Fruit fly (Drosophila melanogaster): Measurements from ENCODE around the gene CG43342.
A peak's percentile ranks its signal among the peaks of the same experiment; 100 is the strongest.

CG43342 gene

DNA sequence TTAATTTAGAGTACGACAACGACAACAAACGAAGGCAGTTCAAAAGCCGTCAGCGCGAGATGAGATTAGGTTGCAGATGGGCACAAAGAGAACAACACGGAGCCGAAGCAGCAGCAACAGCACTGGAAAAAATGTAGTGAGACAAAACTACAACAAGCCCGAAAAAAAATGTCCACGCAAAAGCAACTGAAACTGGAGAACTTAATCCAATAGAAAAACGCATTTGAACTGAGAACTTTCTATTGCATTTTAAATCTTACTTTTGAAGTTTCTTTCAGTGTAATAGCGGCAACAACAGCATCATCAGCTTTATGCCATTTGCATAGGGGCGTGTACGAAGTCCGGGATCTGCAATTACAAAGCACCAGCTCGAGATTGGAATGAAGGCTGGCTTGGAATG is 41.6 kb upstream of the CG43342 start (continued):
- TF ChIP-seq Fer1 (GFP tag; optimal IDR thresholded peaks at IDR 0.05): no peak
- no peak for TF ChIP-seq HLHmδ (GFP tag; optimal IDR thresholded peaks at IDR 0.05)
- no peak for TF ChIP-seq CG2120 (GFP tag; optimal IDR thresholded peaks at IDR 0.05)
- TF ChIP-seq dan (GFP tag; IDR thresholded peaks at IDR 0.05): no peak
- no peak for TF ChIP-seq tup (GFP tag; optimal IDR thresholded peaks at IDR 0.05)
- TF ChIP-seq usp (GFP tag; optimal IDR thresholded peaks at IDR 0.05): no peak
- no peak for TF ChIP-seq gsb-n (tag; optimal IDR thresholded peaks at IDR 0.05)
- TF ChIP-seq CG7786 (GFP tag; optimal IDR thresholded peaks at IDR 0.05): no peak
- no peak for TF ChIP-seq inv (GFP tag; IDR thresholded peaks at IDR 0.05; ENCODE audit: partially characterized antibody)
- no peak for TF ChIP-seq CG34224 (GFP tag; IDR thresholded peaks at IDR 0.05; ENCODE audit: partially characterized antibody)
- TF ChIP-seq CG34422 (GFP tag; IDR thresholded peaks at IDR 0.05): no peak
- no peak for TF ChIP-seq CG12236 (GFP tag; optimal IDR thresholded peaks at IDR 0.05)
- TF ChIP-seq tna (GFP tag; IDR thresholded peaks at IDR 0.05; ENCODE audit: partially characterized antibody): no peak
- TF ChIP-seq Adf1 (GFP tag; IDR thresholded peaks at IDR 0.05): no peak
- no peak for TF ChIP-seq CG10274 (GFP tag; optimal IDR thresholded peaks at IDR 0.05)
- no peak for TF ChIP-seq CG4424 (GFP tag; optimal IDR thresholded peaks at IDR 0.05)
- no peak for TF ChIP-seq CG2712 (tag; optimal IDR thresholded peaks at IDR 0.05)
- no peak for TF ChIP-seq Dek (tag; optimal IDR thresholded peaks at IDR 0.05)
- TF ChIP-seq sug (tag; optimal IDR thresholded peaks at IDR 0.05): no peak
- peak; percentile 20 for TF ChIP-seq Antp (GFP tag; optimal IDR thresholded peaks at IDR 0.05)
- peak; percentile 1 for TF ChIP-seq CG15514 (GFP tag; optimal IDR thresholded peaks at IDR 0.05)
- no peak for TF ChIP-seq dm (GFP tag; optimal IDR thresholded peaks at IDR 0.05)
- no peak for TF ChIP-seq CG12391 (tag; optimal IDR thresholded peaks at IDR 0.05)
- TF ChIP-seq CG3995 (GFP tag; optimal IDR thresholded peaks at IDR 0.05): no peak
- TF ChIP-seq CG1529 (GFP tag; optimal IDR thresholded peaks at IDR 0.05): no peak
- peak; percentile 64 for TF ChIP-seq Ets65A (GFP tag)
- no peak for TF ChIP-seq cas (GFP tag; IDR thresholded peaks at IDR 0.05)
- TF ChIP-seq CG7745 (tag; optimal IDR thresholded peaks at IDR 0.05): no peak
- TF ChIP-seq klu (GFP tag; IDR thresholded peaks at IDR 0.05): no peak
- 0 out of 2 replicates have a peak, but pooled peaks have one; percentile 15 for TF ChIP-seq Rfx (GFP tag; IDR thresholded peaks at IDR 0.05)
- TF ChIP-seq lbe (GFP tag; optimal IDR thresholded peaks at IDR 0.05): no peak
- TF ChIP-seq dpn (GFP tag; optimal IDR thresholded peaks at IDR 0.05): peak in 1 of 2 experiments; percentile 16
- TF ChIP-seq CG3281 (GFP tag; optimal IDR thresholded peaks at IDR 0.05): no peak
- no peak for TF ChIP-seq Lpt (GFP tag; optimal IDR thresholded peaks at IDR 0.05)
- no peak for TF ChIP-seq Deaf1 (tag; optimal IDR thresholded peaks at IDR 0.05)
- TF ChIP-seq sima (GFP tag; optimal IDR thresholded peaks at IDR 0.05): no peak
- no peak for TF ChIP-seq CG5245 (GFP tag; optimal IDR thresholded peaks at IDR 0.05)
- TF ChIP-seq disco-r (GFP tag; optimal IDR thresholded peaks at IDR 0.05): no peak
- no peak for TF ChIP-seq crp (GFP tag; optimal IDR thresholded peaks at IDR 0.05)
- TF ChIP-seq zfh2 (GFP tag; optimal IDR thresholded peaks at IDR 0.05): no peak
- no peak for TF ChIP-seq pum (GFP tag; optimal IDR thresholded peaks at IDR 0.05)
- TF ChIP-seq jumu (GFP tag; optimal IDR thresholded peaks at IDR 0.05): no peak
- TF ChIP-seq Sry-β (GFP tag; optimal IDR thresholded peaks at IDR 0.05): no peak
- no peak for TF ChIP-seq bab2 (GFP tag; optimal IDR thresholded peaks at IDR 0.05)
- no peak for TF ChIP-seq Ada2b (GFP tag; IDR thresholded peaks at IDR 0.05)
- no peak for TF ChIP-seq CG7357 (GFP tag; IDR thresholded peaks at IDR 0.05)
- TF ChIP-seq twi (tag; optimal IDR thresholded peaks at IDR 0.05): no peak
- no peak for TF ChIP-seq kay (GFP tag; optimal IDR thresholded peaks at IDR 0.05)
- no peak for TF ChIP-seq Dll (GFP tag; IDR thresholded peaks at IDR 0.05; ENCODE audit: partially characterized antibody)
- no peak for TF ChIP-seq CG14014 (GFP tag; IDR thresholded peaks at IDR 0.05)
- TF ChIP-seq Chrac-16 (GFP tag; optimal IDR thresholded peaks at IDR 0.05): no peak
- TF ChIP-seq nom (GFP tag; optimal IDR thresholded peaks at IDR 0.05): peak; percentile 33
